Worm (Caenorhabditis elegans): Measurements from ENCODE around the gene elt-2.

DNA sequence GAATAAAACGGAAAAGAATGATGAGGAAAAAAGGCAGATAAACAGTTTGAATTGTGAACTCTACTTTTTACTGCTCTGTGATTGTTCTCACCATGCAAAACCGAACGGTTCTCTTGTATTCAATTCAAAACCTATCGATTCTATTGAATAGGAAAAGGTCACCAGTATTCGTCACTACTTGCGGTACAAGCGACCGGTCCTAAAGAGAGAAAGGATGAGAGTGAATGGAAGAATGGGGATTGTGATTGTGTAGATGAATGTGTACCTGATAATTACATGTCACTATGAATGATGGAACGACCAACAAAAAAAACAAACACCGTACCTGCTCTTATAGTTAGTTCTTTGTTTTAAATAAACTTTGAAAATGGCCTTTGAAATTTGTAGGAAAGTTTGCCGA, 48.3 kb upstream of the elt-2 start:
- TF ChIP-seq nhr-28 (tag; optimal IDR thresholded peaks at IDR 0.05) (no peak), ztf-11 (tag; optimal IDR thresholded peaks at IDR 0.05) (no peak), nhr-237 (tag; optimal IDR thresholded peaks at IDR 0.05) (no peak), flh-1 (GFP tag; optimal IDR thresholded peaks at IDR 0.05) (no peak), blmp-1 (tag; optimal IDR thresholded peaks at IDR 0.05) (no peak), unc-39 (tag; optimal IDR thresholded peaks at IDR 0.05) (no peak), mab-5 (tag; optimal IDR thresholded peaks at IDR 0.05) (no peak), pha-4 (tag; optimal IDR thresholded peaks at IDR 0.05) (no peak), elt-1 (tag; optimal IDR thresholded peaks at IDR 0.05; ENCODE audit: borderline replicate concordance, insufficient read depth) (no peak), nhr-76 (tag; optimal IDR thresholded peaks at IDR 0.05) (no peak), unc-62 (GFP tag; optimal IDR thresholded peaks at IDR 0.05) (no peak), lsy-2 (tag; optimal IDR thresholded peaks at IDR 0.05) (no peak), mep-1 (tag; optimal IDR thresholded peaks at IDR 0.05) (no peak)
